Fruit fly (Drosophila melanogaster): ENCODE measurements around the gene Ir94d.

Gene Ir94d

dm6 chr3R:23402508-23402907, at the start of gene Ir94d:
Gene Ir94d (plus strand): TSS chr3R:23402808.
- no peak for TF ChIP-seq CG17801 (GFP tag; optimal IDR thresholded peaks at IDR 0.05; ENCODE audit: partially characterized antibody)

DNA sequence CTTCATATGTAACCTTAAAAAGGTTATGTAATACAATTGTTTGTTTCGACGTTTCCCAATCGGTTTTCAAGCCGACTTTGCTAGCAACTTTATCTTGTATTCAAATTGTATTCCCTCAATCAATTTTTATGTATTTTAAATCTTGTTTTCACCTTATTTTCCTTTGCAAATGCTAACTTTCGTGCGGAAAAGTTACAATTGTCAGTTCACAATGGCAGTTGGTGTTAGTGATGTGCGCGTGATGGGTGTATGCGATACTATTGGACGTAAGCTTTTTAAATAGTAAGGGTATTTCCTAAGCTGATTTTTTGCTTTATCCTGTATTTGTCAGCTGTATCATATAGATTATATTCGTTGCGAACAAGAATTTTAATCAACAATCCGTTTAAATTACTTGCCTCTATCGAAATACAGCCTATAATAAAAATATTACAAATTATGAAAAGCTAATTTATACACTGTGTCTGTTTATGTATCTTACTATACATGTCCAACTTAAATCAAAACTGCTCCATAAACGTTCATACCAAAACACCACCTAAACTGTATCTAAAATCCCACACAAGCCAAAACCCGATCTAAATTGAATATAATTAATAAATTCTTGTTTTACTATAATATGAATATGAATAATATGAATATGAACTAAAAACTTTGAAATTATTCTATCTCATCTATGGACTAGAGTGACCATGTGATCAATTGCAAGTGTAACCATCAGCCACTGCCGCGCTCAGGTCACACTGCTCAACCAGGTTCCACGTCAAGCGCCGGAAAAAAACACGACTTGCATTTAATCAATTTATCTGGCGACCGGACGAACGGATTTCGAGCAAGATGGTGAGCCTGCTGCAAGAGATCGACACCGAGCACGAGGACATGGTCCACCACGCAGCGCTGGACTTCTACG, 46.5 kb upstream of the Ir94d start, which contains the start of the genes ATPsynCF6 and Sec13:
ATPsynCF6 (minus strand) TSS at position 236 of the 910 bp plus-strand sequence.
Sec13 (plus strand) TSS at position 450 of the 910 bp plus-strand sequence.
- peak; percentile 68 for TF ChIP-seq CG17801 (GFP tag; optimal IDR thresholded peaks at IDR 0.05; ENCODE audit: partially characterized antibody)

DNA sequence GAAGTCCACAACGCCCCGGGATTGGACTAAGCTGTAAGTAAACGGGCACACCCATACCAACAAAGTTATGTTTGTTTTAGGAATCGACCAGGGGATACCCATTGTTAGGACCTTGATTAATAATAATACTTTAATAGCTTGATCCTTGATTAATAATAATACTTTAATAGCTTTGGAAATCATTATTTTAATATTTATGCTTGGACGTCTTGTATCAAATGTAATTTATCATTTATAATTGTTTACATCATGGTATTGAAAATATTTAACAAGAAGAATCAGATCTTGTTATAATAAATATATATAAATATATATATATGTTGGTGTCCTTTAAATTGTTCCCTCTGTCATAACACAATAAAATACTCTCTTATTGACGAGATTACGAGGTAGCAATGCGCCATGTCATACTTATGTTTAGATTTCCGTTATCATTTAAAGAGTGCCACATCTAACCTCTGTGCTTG, 45.7 kb upstream of the Ir94d start:
- TF ChIP-seq CG17801 (GFP tag; optimal IDR thresholded peaks at IDR 0.05; ENCODE audit: partially characterized antibody): peak; percentile 77

- TF ChIP-seq CG17801 (GFP tag; optimal IDR thresholded peaks at IDR 0.05; ENCODE audit: partially characterized antibody): peak; percentile 58
Observed at dm6 chr3R:23358565-23359138, 44.0 kb upstream of the Ir94d start, which contains the start of gene RpS3. Gene RpS3 (plus strand): TSS chr3R:23358812.

DNA sequence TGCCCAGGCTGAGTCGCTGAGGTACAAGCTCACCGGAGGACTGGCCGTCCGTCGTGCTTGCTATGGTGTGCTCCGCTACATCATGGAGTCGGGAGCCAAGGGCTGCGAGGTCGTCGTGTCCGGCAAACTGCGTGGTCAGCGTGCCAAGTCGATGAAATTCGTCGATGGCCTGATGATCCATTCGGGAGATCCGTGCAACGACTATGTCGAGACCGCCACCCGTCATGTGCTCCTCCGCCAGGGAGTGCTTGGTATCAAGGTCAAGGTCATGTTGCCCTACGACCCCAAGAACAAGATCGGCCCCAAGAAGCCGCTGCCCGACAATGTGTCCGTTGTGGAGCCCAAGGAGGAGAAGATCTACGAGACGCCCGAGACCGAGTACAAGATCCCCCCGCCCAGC, 43.2 kb upstream of the Ir94d start:
- no peak for TF ChIP-seq CG17801 (GFP tag; optimal IDR thresholded peaks at IDR 0.05; ENCODE audit: partially characterized antibody)

DNA sequence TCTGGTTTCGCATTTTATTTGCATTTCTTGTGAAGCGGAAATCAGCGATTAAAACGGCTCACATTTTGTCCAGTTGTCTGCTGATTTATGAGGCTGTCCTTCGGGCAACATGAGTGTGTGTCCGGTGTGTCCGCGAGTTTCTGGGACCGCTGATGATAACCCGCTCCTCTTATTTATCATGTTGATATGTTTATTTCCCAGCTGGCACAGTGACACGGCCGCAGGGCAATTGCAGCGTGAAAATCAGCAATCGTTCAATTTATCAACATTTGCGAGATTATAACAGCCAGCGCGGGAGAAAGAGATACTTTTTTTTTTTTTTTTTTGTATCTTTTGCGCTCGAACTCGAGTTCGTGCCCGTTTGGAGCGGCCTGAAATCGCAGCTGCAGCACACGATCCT, 42.3 kb upstream of the Ir94d start:
- TF ChIP-seq CG17801 (GFP tag; optimal IDR thresholded peaks at IDR 0.05; ENCODE audit: partially characterized antibody): no peak

dm6 chr3R:23363515-23364124, 39.0 kb upstream of the Ir94d start, which contains the start of gene CG4408:
Gene CG4408 (minus strand): TSS chr3R:23363574.
- peak; percentile 88 for TF ChIP-seq CG17801 (GFP tag; optimal IDR thresholded peaks at IDR 0.05; ENCODE audit: partially characterized antibody)

- TF ChIP-seq CG17801 (GFP tag; optimal IDR thresholded peaks at IDR 0.05; ENCODE audit: partially characterized antibody): no peak
Observed at dm6 chr3R:23365028-23365427, 37.6 kb upstream of the Ir94d start.

dm6 chr3R:23367540-23367939, 35.1 kb upstream of the Ir94d start:
- TF ChIP-seq CG17801 (GFP tag; optimal IDR thresholded peaks at IDR 0.05; ENCODE audit: partially characterized antibody): no peak

dm6 chr3R:23368235-23368634, 34.4 kb upstream of the Ir94d start:
- no peak for TF ChIP-seq CG17801 (GFP tag; optimal IDR thresholded peaks at IDR 0.05; ENCODE audit: partially characterized antibody)

dm6 chr3R:23372624-23373023, 30.0 kb upstream of the Ir94d start, which contains the start of gene CG42827:
Gene CG42827 (plus strand): TSS chr3R:23372924.
- no peak for TF ChIP-seq CG17801 (GFP tag; optimal IDR thresholded peaks at IDR 0.05; ENCODE audit: partially characterized antibody)

DNA sequence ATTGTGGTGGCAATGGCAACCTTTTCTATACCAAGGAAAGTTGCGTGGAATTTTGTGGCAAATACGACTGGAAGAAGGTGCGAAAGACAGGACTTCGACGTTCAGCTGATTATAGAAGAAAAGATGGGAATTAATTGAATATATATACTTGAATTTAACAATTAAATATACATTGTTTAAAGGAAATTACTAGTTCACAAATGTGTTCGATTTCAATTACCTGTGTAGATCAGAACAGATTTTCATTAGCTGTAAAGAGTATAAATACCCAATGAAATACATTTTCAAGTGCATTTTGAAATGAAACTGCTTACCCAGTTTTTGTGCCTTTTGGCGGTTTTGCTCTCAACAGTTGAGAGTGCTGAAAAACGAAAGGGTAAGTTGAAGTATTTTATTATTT, 29.2 kb upstream of the Ir94d start, which contains the start of gene CG42828:
CG42828 (plus strand) TSS at position 301 of the 400 bp plus-strand sequence.
- no peak for TF ChIP-seq CG17801 (GFP tag; optimal IDR thresholded peaks at IDR 0.05; ENCODE audit: partially characterized antibody)

DNA sequence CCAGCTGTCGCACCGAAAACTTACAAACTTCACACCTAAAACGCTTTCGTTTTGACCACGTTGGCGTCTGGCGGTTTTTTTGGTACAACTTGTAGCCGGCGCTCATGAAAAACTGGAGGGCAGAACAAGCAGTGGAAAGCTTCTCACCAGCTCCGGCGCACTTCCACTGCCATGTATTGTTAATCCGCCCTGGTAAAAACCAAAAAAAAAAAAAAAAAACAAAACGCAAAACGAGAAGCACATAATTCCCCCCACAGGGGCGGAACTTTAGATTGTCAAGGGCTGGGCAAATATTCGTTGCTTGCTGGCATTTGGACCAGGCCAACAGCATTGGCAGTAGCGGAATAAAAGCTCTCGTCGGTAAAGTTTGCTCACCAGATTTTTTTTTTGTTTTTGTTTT, 28.3 kb upstream of the Ir94d start:
- peak; percentile 88 for TF ChIP-seq CG17801 (GFP tag; optimal IDR thresholded peaks at IDR 0.05; ENCODE audit: partially characterized antibody)

- no peak for TF ChIP-seq CG17801 (GFP tag; optimal IDR thresholded peaks at IDR 0.05; ENCODE audit: partially characterized antibody)
Observed at dm6 chr3R:23377288-23377687, 25.3 kb upstream of the Ir94d start.

DNA sequence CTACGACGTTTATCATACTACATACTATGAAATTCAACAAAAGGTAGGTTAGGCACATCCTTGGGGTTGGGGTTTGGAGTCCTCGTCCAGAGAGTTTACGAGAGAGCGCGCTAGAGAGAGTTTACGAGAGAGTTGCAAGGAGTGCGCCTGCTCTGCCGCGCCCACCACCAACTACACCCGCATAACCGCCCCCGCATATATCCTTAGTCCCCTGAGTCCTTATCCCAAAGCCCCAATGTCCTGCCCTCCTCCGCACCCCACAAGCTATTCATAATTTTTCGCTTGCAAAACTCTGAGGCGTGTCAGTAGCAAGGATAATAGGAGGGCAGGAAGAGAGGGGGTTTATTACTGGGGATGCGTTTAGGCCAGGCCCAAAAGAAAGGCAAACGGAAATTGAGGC, 18.9 kb upstream of the Ir94d start:
- TF ChIP-seq CG17801 (GFP tag; optimal IDR thresholded peaks at IDR 0.05; ENCODE audit: partially characterized antibody): no peak

All from ovary, adult (tissue).